Fruit fly (Drosophila melanogaster) whole organism, embryonic: ENCODE results near the gene CG15528.
A peak's percentile ranks its signal among the peaks of the same experiment; 100 is the strongest.

Experiments used
- Bdp1 ChIP-seq: fragments of 200-800 bp; sonication (Bioruptor generic); optimal IDR thresholded peaks from 3 replicates; lab custom pipeline; 2016; ENCODE audit warnings: missing biosample characterization, missing genetic modification characterization
- Blimp-1 ChIP-seq: fragments of 200-800 bp; sonication (Bioruptor generic); optimal IDR thresholded peaks from 3 replicates; lab custom pipeline; 2018; ENCODE audit warnings: missing biosample characterization, missing genetic modification characterization, mild to moderate bottlenecking, moderate library complexity, missing genetic modification reagents
- CG1024 ChIP-seq: fragments of 200-800 bp; sonication (Bioruptor generic); IDR thresholded peaks from 2 replicates; pipeline ENCODE4 v1.3.6; 2022; ENCODE audit warnings: missing biosample characterization, missing genetic modification characterization
- CG11695 ChIP-seq: fragments of 200-800 bp; sonication (Bioruptor generic); IDR thresholded peaks from 3 replicates; pipeline ENCODE4 v1.3.6; 2022; ENCODE audit warnings: missing biosample characterization, missing genetic modification characterization
- CG11723 ChIP-seq: fragments of 200-800 bp; sonication (Bioruptor generic); optimal IDR thresholded peaks from 2 replicates; lab custom pipeline; 2017; ENCODE audit warnings: missing biosample characterization, mild to moderate bottlenecking, missing genetic modification characterization
- CG12236 ChIP-seq: fragments of 200-800 bp; sonication (Bioruptor generic); optimal IDR thresholded peaks from 2 replicates; lab custom pipeline; 2016; ENCODE audit warnings: missing biosample characterization, missing genetic modification characterization
- CG12299 ChIP-seq: fragments of 200-800 bp; sonication (Bioruptor generic); optimal IDR thresholded peaks from 2 replicates; lab custom pipeline; 2018; ENCODE audit warnings: missing biosample characterization, mild to moderate bottlenecking, missing genetic modification characterization
- CG12744 ChIP-seq: fragments of 200-800 bp; sonication (Bioruptor generic); optimal IDR thresholded peaks from 2 replicates; lab custom pipeline; 2016; ENCODE audit warnings: missing biosample characterization, missing genetic modification characterization
- CG14014 ChIP-seq: fragments of 200-800 bp; sonication (Bioruptor generic); IDR thresholded peaks from 2 replicates; pipeline ENCODE4 v1.3.6; 2022; ENCODE audit warnings: missing biosample characterization, missing genetic modification characterization
- CG15696 ChIP-seq: fragments of 200-800 bp; sonication (Bioruptor generic); optimal IDR thresholded peaks from 2 replicates; lab custom pipeline; 2019; ENCODE audit warnings: missing biosample characterization, mild to moderate bottlenecking, missing genetic modification characterization, moderate library complexity
- CG16815 ChIP-seq: fragments of 200-800 bp; sonication (Bioruptor generic); optimal IDR thresholded peaks from 3 replicates; lab custom pipeline; 2017; ENCODE audit warnings: missing biosample characterization, mild to moderate bottlenecking, missing genetic modification characterization
- CG18599 ChIP-seq: fragments of 200-800 bp; sonication (Bioruptor generic); optimal IDR thresholded peaks from 3 replicates; lab custom pipeline; 2017; ENCODE audit warnings: missing biosample characterization, missing genetic modification characterization, mild to moderate bottlenecking, moderate library complexity, missing genetic modification reagents
- CG2678 ChIP-seq: fragments of 200-800 bp; sonication (Bioruptor generic); optimal IDR thresholded peaks from 3 replicates; lab custom pipeline; 2019; ENCODE audit warnings: missing biosample characterization, mild to moderate bottlenecking, missing genetic modification characterization, moderate library complexity
- CG2875 ChIP-seq: fragments of 200-800 bp; sonication (Bioruptor generic); optimal IDR thresholded peaks from 2 replicates; lab custom pipeline; 2017; ENCODE audit warnings: missing biosample characterization, mild to moderate bottlenecking, missing genetic modification characterization, missing genetic modification reagents
- CG31441 ChIP-seq: fragments of 200-800 bp; sonication (Bioruptor generic); IDR thresholded peaks from 2 replicates; pipeline ENCODE4 v1.3.6; 2022; ENCODE audit warnings: missing biosample characterization, missing genetic modification characterization
- CG34224 ChIP-seq: fragments of 200-800 bp; sonication (Bioruptor generic); IDR thresholded peaks from 3 replicates; pipeline ENCODE4 v1.3.6; 2022; ENCODE audit warnings: missing biosample characterization, missing genetic modification characterization; ENCODE audit not compliant: partially characterized antibody
- CG4424 ChIP-seq: fragments of 200-800 bp; sonication (Bioruptor generic); optimal IDR thresholded peaks from 3 replicates; lab custom pipeline; 2016; ENCODE audit warnings: missing biosample characterization, missing genetic modification characterization
- CG5245 ChIP-seq: fragments of 200-800 bp; sonication (Bioruptor generic); optimal IDR thresholded peaks from 3 replicates; lab custom pipeline; 2016; ENCODE audit warnings: missing biosample characterization, missing genetic modification characterization
- CG6791 ChIP-seq: fragments of 200-800 bp; sonication (Bioruptor generic); IDR thresholded peaks from 3 replicates; pipeline ENCODE4 v1.3.6; 2022; ENCODE audit warnings: missing biosample characterization, missing genetic modification characterization; ENCODE audit not compliant: partially characterized antibody
- CG7963 ChIP-seq: fragments of 200-800 bp; sonication (Bioruptor generic); IDR thresholded peaks from 3 replicates; pipeline ENCODE4 v1.3.6; 2022; ENCODE audit warnings: missing biosample characterization, missing genetic modification characterization; ENCODE audit not compliant: partially characterized antibody
- CG8388 ChIP-seq: fragments of 200-800 bp; sonication (Bioruptor generic); optimal IDR thresholded peaks from 2 replicates; lab custom pipeline; 2019; ENCODE audit warnings: missing biosample characterization, mild to moderate bottlenecking, missing genetic modification characterization, moderate library complexity
- CG9817 ChIP-seq: fragments of 200-800 bp; sonication (Bioruptor generic); optimal IDR thresholded peaks from 2 replicates; lab custom pipeline; 2018; ENCODE audit warnings: missing biosample characterization, mild to moderate bottlenecking, missing genetic modification characterization, moderate library complexity
- CG9876 ChIP-seq: fragments of 200-800 bp; sonication (Bioruptor generic); optimal IDR thresholded peaks from 2 replicates; lab custom pipeline; 2016; ENCODE audit warnings: missing biosample characterization, missing genetic modification characterization
- CkIIα-i1 ChIP-seq: fragments of 200-800 bp; sonication (Bioruptor generic); IDR thresholded peaks from 2 replicates; pipeline ENCODE4 v1.3.6; 2022; ENCODE audit warnings: missing biosample characterization, missing genetic modification characterization
- Doc3 ChIP-seq: fragments of 200-800 bp; sonication (Bioruptor generic); IDR thresholded peaks from 3 replicates; pipeline ENCODE4 v1.3.6; 2022; ENCODE audit warnings: missing biosample characterization, missing genetic modification characterization; ENCODE audit not compliant: partially characterized antibody
- HLH3B ChIP-seq: fragments of 200-800 bp; sonication (Bioruptor generic); IDR thresholded peaks from 2 replicates; pipeline ENCODE4 v1.3.6; 2022; ENCODE audit warnings: missing biosample characterization, missing genetic modification characterization
- HLH54F ChIP-seq: fragments of 200-800 bp; sonication (Bioruptor generic); optimal IDR thresholded peaks from 3 replicates; lab custom pipeline; 2016; ENCODE audit warnings: missing biosample characterization, missing genetic modification characterization
- Lhr ChIP-seq: fragments of 200-800 bp; sonication (Bioruptor generic); optimal IDR thresholded peaks from 3 replicates; lab custom pipeline; 2017; ENCODE audit warnings: mild to moderate bottlenecking, missing biosample characterization, missing genetic modification reagents, missing genetic modification characterization
- Med ChIP-seq: fragments of 200-800 bp; sonication (Bioruptor generic); peaks from one replicate; lab custom pipeline; 2016; ENCODE audit warnings: missing biosample characterization, missing genetic modification characterization, mild to moderate bottlenecking, inconsistent platforms, moderate library complexity
- Opbp ChIP-seq: fragments of 200-800 bp; sonication (Bioruptor generic); IDR thresholded peaks from 3 replicates; pipeline ENCODE4 v1.3.6; 2022; ENCODE audit warnings: missing biosample characterization, missing genetic modification characterization; ENCODE audit not compliant: partially characterized antibody
- Sin3A ChIP-seq: fragments of >200 bp; optimal IDR thresholded peaks from 2 replicates; lab custom pipeline; 2018
- Six4 ChIP-seq: fragments of 200-800 bp; sonication (Bioruptor generic); optimal IDR thresholded peaks from 2 replicates; lab custom pipeline; 2016; ENCODE audit warnings: missing biosample characterization, missing genetic modification characterization
- Sry-δ ChIP-seq: fragments of 200-800 bp; sonication (Bioruptor generic); optimal IDR thresholded peaks from 2 replicates; lab custom pipeline; 2016; ENCODE audit warnings: missing biosample characterization, missing genetic modification characterization
- Xrp1 ChIP-seq: fragments of 200-800 bp; sonication (Bioruptor generic); IDR thresholded peaks from 2 replicates; pipeline ENCODE4 v1.3.6; 2022; ENCODE audit warnings: missing biosample characterization, missing genetic modification characterization
- amos ChIP-seq: fragments of 200-800 bp; sonication (Bioruptor generic); IDR thresholded peaks from 2 replicates; pipeline ENCODE4 v1.3.6; 2022; ENCODE audit warnings: missing biosample characterization, missing genetic modification characterization; ENCODE audit not compliant: partially characterized antibody
- aop ChIP-seq: fragments of 200-800 bp; sonication (Bioruptor generic); IDR thresholded peaks from 2 replicates; pipeline ENCODE4 v1.3.6; 2022; ENCODE audit warnings: missing biosample characterization, missing genetic modification characterization
- cato ChIP-seq: fragments of 200-800 bp; sonication (Bioruptor generic); optimal IDR thresholded peaks from 2 replicates; lab custom pipeline; 2016; ENCODE audit warnings: missing biosample characterization, missing genetic modification characterization, borderline replicate concordance
- dan ChIP-seq: fragments of 200-800 bp; sonication (Bioruptor generic); IDR thresholded peaks from 2 replicates; pipeline ENCODE4 v1.3.6; 2022; ENCODE audit warnings: missing biosample characterization, missing genetic modification characterization
- eve ChIP-seq, 2 experiments: fragments of >200 bp; optimal IDR thresholded peaks; 2 replicates each; lab custom pipeline; 2017; ENCODE audit warnings: missing biosample characterization in 2 of 2, missing genetic modification characterization in 2 of 2
- hb ChIP-seq: fragments of 200-800 bp; sonication (Bioruptor generic); IDR thresholded peaks from 3 replicates; pipeline ENCODE4 v1.3.6; 2022; ENCODE audit warnings: missing biosample characterization, missing genetic modification characterization; ENCODE audit not compliant: partially characterized antibody
- her ChIP-seq: fragments of 200-800 bp; sonication (Bioruptor generic); optimal IDR thresholded peaks from 2 replicates; lab custom pipeline; 2016; ENCODE audit warnings: missing biosample characterization, missing genetic modification characterization
- pho ChIP-seq: fragments of 200-800 bp; sonication (Bioruptor generic); optimal IDR thresholded peaks from 2 replicates; lab custom pipeline; 2016; ENCODE audit warnings: missing biosample characterization, missing genetic modification characterization
- pita ChIP-seq: fragments of 200-800 bp; sonication (Bioruptor generic); optimal IDR thresholded peaks from 2 replicates; lab custom pipeline; 2017; ENCODE audit warnings: missing biosample characterization, mild to moderate bottlenecking, missing genetic modification characterization
- ranshi ChIP-seq: fragments of 200-800 bp; sonication (Bioruptor generic); IDR thresholded peaks from 2 replicates; pipeline ENCODE4 v1.3.6; 2022; ENCODE audit warnings: missing biosample characterization, missing genetic modification characterization
- run ChIP-seq: fragments of 200-800 bp; sonication (Bioruptor generic); optimal IDR thresholded peaks from 3 replicates; lab custom pipeline; 2018; ENCODE audit warnings: missing biosample characterization, mild to moderate bottlenecking, missing genetic modification characterization
- tna ChIP-seq: fragments of 200-800 bp; sonication (Bioruptor generic); IDR thresholded peaks from 2 replicates; pipeline ENCODE4 v1.3.6; 2022; ENCODE audit warnings: missing biosample characterization, missing genetic modification characterization; ENCODE audit not compliant: partially characterized antibody
- toy ChIP-seq: fragments of 200-800 bp; sonication (Bioruptor generic); IDR thresholded peaks from 2 replicates; pipeline ENCODE4 v1.3.6; 2022; ENCODE audit warnings: missing biosample characterization, missing genetic modification characterization

The CG15528 gene

dm6 chr3R:30046029-30047001 lies 5.6 kb downstream of the CG15528 start, which contains the start of the genes RpL32 and CG7943 (continued):
- TF ChIP-seq CG4424 (GFP tag; lab: Kevin White, UChicago) (peak; percentile 95), Med (GFP tag; lab: Kevin White, UChicago) (peak; percentile 100), HLH3B (peak; percentile 93), CG15696 (peak; percentile 81), Lhr (GFP tag; lab: Kevin White, UChicago) (peak; percentile 64), CkIIα-i1 (GFP tag; lab: Robert Waterston, UW) (0 out of 2 replicates have a peak, but pooled peaks have one; percentile 57), pho (GFP tag; lab: Kevin White, UChicago) (peak; percentile 93), Xrp1 (GFP tag; lab: Robert Waterston, UW) (peak; percentile 94), CG2678 (tag; lab: Kevin White, UChicago) (peak; percentile 92), tna (GFP tag; lab: Robert Waterston, UW) (peak; percentile 100), Six4 (GFP tag; lab: Kevin White, UChicago) (peak; percentile 92), CG16815 (peak; percentile 73), her (GFP tag; lab: Kevin White, UChicago) (peak; percentile 94), CG11695 (peak; percentile 94), CG18599 (GFP tag; lab: Kevin White, UChicago) (peak; percentile 96), Opbp (peak; percentile 100), CG31441 (GFP tag; lab: Robert Waterston, UW) (peak; percentile 88), CG34224 (GFP tag; lab: Robert Waterston, UW) (peak; percentile 100), CG5245 (GFP tag; lab: Kevin White, UChicago) (peak; percentile 92), CG9817 (tag; lab: Kevin White, UChicago) (peak; percentile 93), CG11723 (GFP tag; lab: Kevin White, UChicago) (peak; percentile 87), Bdp1 (peak; percentile 80), dan (GFP tag; lab: Robert Waterston, UW) (peak; percentile 84), pita (GFP tag; lab: Kevin White, UChicago) (no peak), Sry-δ (peak; percentile 100), CG12236 (GFP tag; lab: Kevin White, UChicago) (peak; percentile 87), aop (GFP tag; lab: Robert Waterston, UW) (peak; percentile 88), toy (GFP tag; lab: Robert Waterston, UW) (peak; percentile 87), CG9876 (GFP tag; lab: Kevin White, UChicago) (peak; percentile 97), cato (GFP tag; lab: Kevin White, UChicago) (peak; percentile 74), HLH54F (GFP tag; lab: Kevin White, UChicago) (peak; percentile 90), Doc3 (GFP tag; lab: Robert Waterston, UW) (peak; percentile 100), hb (GFP tag; lab: Robert Waterston, UW) (peak; percentile 100), CG6791 (GFP tag; lab: Robert Waterston, UW) (peak; percentile 100), CG8388 (GFP tag; lab: Kevin White, UChicago) (peak; percentile 82), Blimp-1 (GFP tag; lab: Kevin White, UChicago) (peak; percentile 88), CG14014 (peak; percentile 96), run (peak; percentile 87), amos (GFP tag; lab: Robert Waterston, UW) (peak; percentile 100), CG1024 (GFP tag; lab: Robert Waterston, UW) (peak; percentile 80), Sin3A (lab: Kevin White, UChicago) (peak; percentile 98), CG7963 (peak; percentile 100), CG2875 (GFP tag; lab: Kevin White, UChicago) (peak; percentile 83), ranshi (GFP tag; lab: Robert Waterston, UW) (peak; percentile 97), eve (GFP tag; optimal IDR thresholded peaks at IDR 0.05; lab: Kevin White, UChicago) (peak in 1 of 2 experiments; percentile 77), CG12744 (GFP tag; lab: Kevin White, UChicago) (peak; percentile 77), CG12299 (peak; percentile 84)
